Fruit fly (Drosophila melanogaster): ENCODE results near the gene Veneno.

Gene Veneno

DNA sequence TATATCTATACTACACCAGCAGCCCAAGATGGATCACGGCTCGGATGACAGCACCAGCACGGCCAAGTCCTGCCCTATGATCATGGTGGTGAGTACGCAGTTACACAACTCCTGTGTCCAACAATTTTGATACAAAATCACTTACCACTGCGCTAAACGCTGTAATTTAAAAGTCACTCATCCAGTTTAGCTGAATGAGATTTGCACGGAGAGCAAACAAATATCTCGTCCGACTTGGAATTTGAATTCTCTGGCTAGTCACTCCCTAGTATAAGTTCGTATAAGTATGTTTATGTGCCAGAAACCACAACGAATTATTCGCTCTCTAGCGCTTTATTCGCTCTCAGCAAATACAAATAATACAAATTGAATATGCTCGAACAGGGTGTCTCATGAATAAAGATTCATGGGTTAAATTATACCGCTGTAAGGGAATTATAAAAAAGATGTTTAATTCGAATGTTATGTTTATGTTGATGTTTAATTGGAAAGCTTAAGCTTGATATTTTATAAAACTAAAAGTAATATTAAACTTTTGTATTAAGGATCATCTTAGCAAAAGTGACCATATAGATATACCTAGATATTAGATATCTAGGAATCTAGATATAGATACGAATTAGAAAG lies 44.5 kb downstream of the Veneno start:
- no peak for TF ChIP-seq Rel (GFP tag; optimal IDR thresholded peaks at IDR 0.05)
- TF ChIP-seq Rel (tag; optimal IDR thresholded peaks at IDR 0.05), result peak; percentile 57
- no peak for TF ChIP-seq Mio (GFP tag; optimal IDR thresholded peaks at IDR 0.05)
- TF ChIP-seq foxo (GFP tag; optimal IDR thresholded peaks at IDR 0.05), result peak in 1 of 2 experiments; percentile 5

DNA sequence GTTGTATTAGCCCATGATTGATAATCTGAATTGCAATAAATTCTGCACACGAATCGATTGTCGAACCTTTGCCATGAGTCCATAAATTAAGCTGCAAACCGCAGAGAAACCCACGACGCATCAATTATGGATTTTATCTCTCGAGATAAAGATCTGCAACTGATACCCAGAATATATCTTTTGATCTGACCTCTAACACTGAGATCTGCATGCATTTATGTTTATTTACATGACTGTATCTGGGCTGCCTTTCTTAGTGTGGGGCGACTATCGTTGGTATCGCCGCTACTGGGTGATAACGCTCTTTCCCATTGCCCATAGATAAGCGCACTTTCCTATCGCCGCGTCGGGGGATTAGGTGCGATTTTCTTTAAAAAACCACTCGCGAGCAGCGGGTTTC lies 45.1 kb downstream of the Veneno start, which contains the start of gene Ctr1B:
Gene Ctr1B, plus strand, starts transcription at position 398 of the 400 bp plus-strand sequence.
- peak in 1 of 2 experiments; percentile 9 for TF ChIP-seq dl (GFP tag; optimal IDR thresholded peaks at IDR 0.05; ENCODE audit: insufficient read depth in 1 of 2, partially characterized antibody in 2 of 2)
- TF ChIP-seq N (GFP tag; optimal IDR thresholded peaks at IDR 0.05), result no peak
- peak; percentile 47 for TF ChIP-seq Vsx2 (GFP tag; optimal IDR thresholded peaks at IDR 0.05; ENCODE audit: partially characterized antibody)
- no peak for TF ChIP-seq foxo (GFP tag; optimal IDR thresholded peaks at IDR 0.05)
- TF ChIP-seq Dif (GFP tag; optimal IDR thresholded peaks at IDR 0.05; ENCODE audit: partially characterized antibody), result peak; percentile 13

DNA sequence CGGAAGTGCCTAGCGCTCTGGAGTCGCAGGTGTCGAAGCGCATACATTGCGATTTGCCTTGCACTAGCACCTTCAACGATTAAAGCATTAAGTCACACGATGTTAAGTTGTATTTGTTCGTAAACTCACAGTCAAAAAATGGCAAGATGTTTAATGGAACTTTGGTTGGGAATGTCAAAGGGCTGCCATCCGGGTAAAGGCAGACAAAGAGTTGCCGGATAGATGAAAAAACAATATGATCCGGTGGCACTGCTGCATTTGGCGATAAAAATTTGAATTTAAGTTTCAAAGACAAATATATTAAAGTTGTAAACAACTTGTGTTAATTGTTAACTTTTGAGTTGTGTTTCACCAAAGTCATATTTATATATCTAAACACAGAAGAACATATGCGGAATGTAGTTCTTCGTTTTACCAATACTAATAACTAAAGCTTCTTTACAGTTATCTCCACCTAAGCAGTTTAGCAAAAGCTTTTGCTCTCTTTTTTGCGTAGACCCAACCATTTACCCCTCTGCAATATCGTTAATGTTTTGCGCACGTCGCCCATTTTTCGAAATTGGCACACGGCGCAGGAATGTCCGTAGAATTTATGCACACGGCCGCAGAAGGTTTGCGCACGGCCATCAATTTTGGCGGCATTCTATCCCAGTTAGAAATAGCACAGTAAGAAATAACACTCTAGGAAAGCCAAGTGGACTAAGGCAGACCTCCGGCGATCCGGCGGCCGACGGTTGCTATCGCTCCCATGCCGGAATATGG lies 45.8 kb downstream of the Veneno start, which contains the start of gene Coq2:
Gene Coq2, minus strand, starts transcription at position 200 of the 762 bp plus-strand sequence.
- TF ChIP-seq CrebA (GFP tag; optimal IDR thresholded peaks at IDR 0.05; ENCODE audit: borderline replicate concordance), result no peak
- TF ChIP-seq br (GFP tag; optimal IDR thresholded peaks at IDR 0.05), result no peak
- no peak for TF ChIP-seq lola (GFP tag; optimal IDR thresholded peaks at IDR 0.05)
- TF ChIP-seq GATAd (GFP tag; optimal IDR thresholded peaks at IDR 0.05), result no peak
- TF ChIP-seq h (GFP tag; optimal IDR thresholded peaks at IDR 0.05), result no peak
- TF ChIP-seq Myc (optimal IDR thresholded peaks at IDR 0.05), result peak; percentile 28
- TF ChIP-seq tai (GFP tag; optimal IDR thresholded peaks at IDR 0.05), result no peak
- no peak for TF ChIP-seq ey (GFP tag; optimal IDR thresholded peaks at IDR 0.05)
- TF ChIP-seq Dif (GFP tag; optimal IDR thresholded peaks at IDR 0.05; ENCODE audit: partially characterized antibody), result peak; percentile 100
- TF ChIP-seq N (GFP tag; optimal IDR thresholded peaks at IDR 0.05), result no peak
- no peak for TF ChIP-seq Mio (GFP tag; optimal IDR thresholded peaks at IDR 0.05)
- no peak for TF ChIP-seq jim (GFP tag; optimal IDR thresholded peaks at IDR 0.05)
- no peak for TF ChIP-seq woc (GFP tag; optimal IDR thresholded peaks at IDR 0.05)
- TF ChIP-seq sv (GFP tag; optimal IDR thresholded peaks at IDR 0.05), result no peak
- peak; percentile 100 for TF ChIP-seq Vsx2 (GFP tag; optimal IDR thresholded peaks at IDR 0.05; ENCODE audit: partially characterized antibody)
- TF ChIP-seq usp (GFP tag; optimal IDR thresholded peaks at IDR 0.05), result no peak
- TF ChIP-seq fru (GFP tag; optimal IDR thresholded peaks at IDR 0.05), result no peak
- TF ChIP-seq psq (GFP tag; optimal IDR thresholded peaks at IDR 0.05), result no peak
- TF ChIP-seq brk (GFP tag; optimal IDR thresholded peaks at IDR 0.05), result no peak
- no peak for TF ChIP-seq CG9705 (GFP tag; optimal IDR thresholded peaks at IDR 0.05)
- no peak for TF ChIP-seq Sp1 (GFP tag; optimal IDR thresholded peaks at IDR 0.05)
- no peak for TF ChIP-seq Hr78 (GFP tag; optimal IDR thresholded peaks at IDR 0.05)
- no peak for TF ChIP-seq Hr83 (GFP tag; optimal IDR thresholded peaks at IDR 0.05; ENCODE audit: poor library complexity, severe bottlenecking)
- no peak for TF ChIP-seq HLH106 (tag; optimal IDR thresholded peaks at IDR 0.05)
- TF ChIP-seq dl (GFP tag; optimal IDR thresholded peaks at IDR 0.05; ENCODE audit: insufficient read depth in 1 of 2, partially characterized antibody in 2 of 2), result peak; percentile 100
- no peak for TF ChIP-seq Abd-B (GFP tag; optimal IDR thresholded peaks at IDR 0.05)
- TF ChIP-seq Hnf4 (GFP tag; optimal IDR thresholded peaks at IDR 0.05), result no peak
- TF ChIP-seq Dfd (GFP tag; optimal IDR thresholded peaks at IDR 0.05), result no peak
- TF ChIP-seq dsf (GFP tag; optimal IDR thresholded peaks at IDR 0.05; ENCODE audit: borderline replicate concordance), result no peak
- TF ChIP-seq OdsH (GFP tag; optimal IDR thresholded peaks at IDR 0.05), result no peak
- no peak for TF ChIP-seq dmrt93B (GFP tag; optimal IDR thresholded peaks at IDR 0.05)
- TF ChIP-seq rgr (GFP tag; optimal IDR thresholded peaks at IDR 0.05), result no peak
